Worm (Caenorhabditis elegans): ENCODE measurements around the gene T15H9.4.

Gene T15H9.4

ce11 chrII:9601679-9602078, 10.0 kb upstream of the T15H9.4 start (continued):
- TF ChIP-seq mdl-1 (tag; optimal IDR thresholded peaks at IDR 0.05) (peak in 1 of 2 experiments; percentile 92), jun-1 (tag; optimal IDR thresholded peaks at IDR 0.05) (no peak), nhr-77 (tag; optimal IDR thresholded peaks at IDR 0.05) (no peak), lin-14 (GFP tag; optimal IDR thresholded peaks at IDR 0.05) (peak; percentile 83), nhr-85 (tag) (peak; percentile 91), nhr-84 (tag; optimal IDR thresholded peaks at IDR 0.05) (no peak), vab-15 (tag; optimal IDR thresholded peaks at IDR 0.05) (peak; percentile 72), dsc-1 (tag; optimal IDR thresholded peaks at IDR 0.05) (no peak), nhr-90 (tag; optimal IDR thresholded peaks at IDR 0.05; ENCODE audit: poor library complexity) (peak; percentile 66), mep-1 (tag; optimal IDR thresholded peaks at IDR 0.05) (peak; percentile 24), ceh-90 (tag; optimal IDR thresholded peaks at IDR 0.05) (no peak), hlh-17 (GFP tag; optimal IDR thresholded peaks at IDR 0.05; ENCODE audit: borderline replicate concordance) (no peak), irx-1 (tag; optimal IDR thresholded peaks at IDR 0.05) (no peak), dpl-1 (GFP tag; optimal IDR thresholded peaks at IDR 0.05) (peak in 1 of 3 experiments; percentile 25), lsy-2 (tag; optimal IDR thresholded peaks at IDR 0.05) (peak; percentile 53 to 64), nhr-20 (tag; optimal IDR thresholded peaks at IDR 0.05) (peak; percentile 92), snu-23 (GFP tag; optimal IDR thresholded peaks at IDR 0.05) (peak; percentile 84), hpl-2 (GFP tag; optimal IDR thresholded peaks at IDR 0.05) (no peak), ztf-4 (tag; optimal IDR thresholded peaks at IDR 0.05) (peak; percentile 80), egl-13 (tag; optimal IDR thresholded peaks at IDR 0.05) (no peak), lin-39 (tag; optimal IDR thresholded peaks at IDR 0.05) (peak; percentile 12), swsn-7 (tag; optimal IDR thresholded peaks at IDR 0.05) (peak; percentile 6), unc-130 (tag; optimal IDR thresholded peaks at IDR 0.05) (peak; percentile 81), aha-1 (tag; optimal IDR thresholded peaks at IDR 0.05) (no peak), lin-13 (GFP tag; optimal IDR thresholded peaks at IDR 0.05) (peak; percentile 44), blmp-1 (tag; optimal IDR thresholded peaks at IDR 0.05) (peak; percentile 86), C34B4.2 (tag; optimal IDR thresholded peaks at IDR 0.05) (no peak), zip-4 (GFP tag; optimal IDR thresholded peaks at IDR 0.05) (no peak), ama-1 (optimal IDR thresholded peaks at IDR 0.05) (peak; percentile 68), xbp-1 (tag; optimal IDR thresholded peaks at IDR 0.05) (peak; percentile 21)

DNA sequence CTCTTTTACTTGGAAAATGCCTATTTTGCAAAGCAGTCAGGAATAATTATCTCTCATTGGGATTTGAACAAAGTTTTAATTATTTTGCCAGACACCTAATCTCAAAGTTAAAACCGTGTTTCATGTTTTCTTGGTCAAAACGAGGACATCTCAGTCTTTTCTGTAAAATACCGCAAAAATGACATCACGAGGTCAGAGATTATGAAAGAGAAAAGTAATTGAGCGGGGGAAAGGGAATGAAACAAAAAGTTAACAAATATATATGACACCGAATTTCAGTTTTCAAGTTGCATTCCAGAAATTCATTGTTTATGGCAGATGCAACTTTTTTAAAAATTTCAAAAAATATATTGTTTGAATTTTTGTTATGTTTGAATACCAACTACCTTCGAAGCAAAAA, 9.1 kb upstream of the T15H9.4 start:
- TF ChIP-seq nhr-85 (tag) (peak; percentile 70), pqm-1 (tag; optimal IDR thresholded peaks at IDR 0.05) (no peak), tbx-2 (tag; optimal IDR thresholded peaks at IDR 0.05) (no peak), nhr-71 (tag; optimal IDR thresholded peaks at IDR 0.05) (peak; percentile 45), blmp-1 (tag; optimal IDR thresholded peaks at IDR 0.05) (peak; percentile 76), lin-14 (GFP tag; optimal IDR thresholded peaks at IDR 0.05) (peak; percentile 5), nhr-19 (GFP tag; conservative IDR thresholded peaks at IDR 0.05) (peak; percentile 56), efl-1 (optimal IDR thresholded peaks at IDR 0.05) (no peak), efl-1 (GFP tag; optimal IDR thresholded peaks at IDR 0.05 in 1 of 2) (peak in 1 of 2 experiments; percentile 50), nhr-20 (tag; optimal IDR thresholded peaks at IDR 0.05) (peak; percentile 55), nhr-90 (tag; optimal IDR thresholded peaks at IDR 0.05; ENCODE audit: poor library complexity) (no peak), hlh-17 (GFP tag; optimal IDR thresholded peaks at IDR 0.05; ENCODE audit: borderline replicate concordance) (no peak), fkh-10 (GFP tag; optimal IDR thresholded peaks at IDR 0.05) (no peak), nhr-12 (tag; optimal IDR thresholded peaks at IDR 0.05) (no peak), snu-23 (GFP tag; optimal IDR thresholded peaks at IDR 0.05) (peak; percentile 25), ets-5 (GFP tag; IDR thresholded peaks at IDR 0.05) (no peak), tlp-1 (tag; optimal IDR thresholded peaks at IDR 0.05) (no peak)

ce11 chrII:9603419-9603818, 8.3 kb upstream of the T15H9.4 start:
- no peak for TF ChIP-seq efl-3 (GFP tag; optimal IDR thresholded peaks at IDR 0.05)
- TF ChIP-seq unc-86 (tag; optimal IDR thresholded peaks at IDR 0.05) = peak; percentile 76
- TF ChIP-seq snpc-4 (tag; optimal IDR thresholded peaks at IDR 0.05) = peak; percentile 74
- TF ChIP-seq pax-3 (tag; optimal IDR thresholded peaks at IDR 0.05) = peak; percentile 85
- TF ChIP-seq grh-1 (GFP tag; IDR thresholded peaks at IDR 0.05) = peak; percentile 85
- peak; percentile 82 for TF ChIP-seq unc-130 (tag; optimal IDR thresholded peaks at IDR 0.05)
- peak; percentile 79 for TF ChIP-seq isw-1 (GFP tag; IDR thresholded peaks at IDR 0.05)
- TF ChIP-seq C04F5.9 (tag; optimal IDR thresholded peaks at IDR 0.05) = peak; percentile 73
- TF ChIP-seq ceh-90 (tag; optimal IDR thresholded peaks at IDR 0.05) = no peak
- TF ChIP-seq ztf-4 (tag; optimal IDR thresholded peaks at IDR 0.05) = peak; percentile 91
- peak; percentile 100 for TF ChIP-seq nhr-85 (tag)
- TF ChIP-seq efl-1 (optimal IDR thresholded peaks at IDR 0.05) = peak; percentile 84
- TF ChIP-seq efl-1 (GFP tag; optimal IDR thresholded peaks at IDR 0.05 in 1 of 2) = peak; percentile 64 to 97
- TF ChIP-seq ceh-82 (tag; optimal IDR thresholded peaks at IDR 0.05) = peak; percentile 68 to 91 (median 88)
- TF ChIP-seq nhr-84 (tag; optimal IDR thresholded peaks at IDR 0.05) = no peak
- TF ChIP-seq elt-3 (tag; optimal IDR thresholded peaks at IDR 0.05) = peak in 5 of 6 experiments; percentile 40 to 99 (median 95)
- peak; percentile 95 for TF ChIP-seq nhr-90 (tag; optimal IDR thresholded peaks at IDR 0.05; ENCODE audit: poor library complexity)
- no peak for TF ChIP-seq ztf-11 (tag; optimal IDR thresholded peaks at IDR 0.05)
- no peak for TF ChIP-seq nhr-76 (tag; optimal IDR thresholded peaks at IDR 0.05)
